Worm (Caenorhabditis elegans): ENCODE results near the gene mttu-1.

Gene mttu-1

ce11 chrIV:11296787-11297186 lies at the start of gene mttu-1:
Gene mttu-1, minus strand, starts transcription at chrIV:11296887.
- TF ChIP-seq ceh-45 (GFP tag; IDR thresholded peaks at IDR 0.05): no peak
- no peak for TF ChIP-seq pros-1 (tag; optimal IDR thresholded peaks at IDR 0.05)
- no peak for TF ChIP-seq pha-2 (tag; optimal IDR thresholded peaks at IDR 0.05)

DNA sequence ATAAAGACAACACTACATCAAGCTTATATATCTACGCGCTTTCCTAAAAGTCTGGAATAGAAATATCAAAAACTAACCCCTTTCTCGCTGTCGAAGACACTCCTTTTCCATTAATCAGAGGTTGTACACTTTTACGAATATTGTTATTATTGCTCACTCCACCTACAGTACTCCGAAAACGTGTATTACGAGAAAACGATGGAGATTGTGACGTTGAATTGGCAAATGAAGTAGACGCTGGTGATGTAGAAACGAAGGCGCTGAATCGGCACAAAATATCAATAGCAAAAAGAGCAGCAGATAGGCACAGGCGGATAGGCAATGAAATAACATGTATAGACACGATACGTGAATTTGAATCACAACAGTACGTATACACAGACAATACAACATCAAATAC lies 47.6 kb upstream of the mttu-1 start:
- TF ChIP-seq ceh-19 (GFP tag; optimal IDR thresholded peaks at IDR 0.05) (no peak), sox-4 (tag; optimal IDR thresholded peaks at IDR 0.05) (no peak), madf-2 (tag; optimal IDR thresholded peaks at IDR 0.05) (no peak), Y22D7AL.16 (tag; optimal IDR thresholded peaks at IDR 0.05) (no peak), ttx-3 (tag; optimal IDR thresholded peaks at IDR 0.05) (no peak)

DNA sequence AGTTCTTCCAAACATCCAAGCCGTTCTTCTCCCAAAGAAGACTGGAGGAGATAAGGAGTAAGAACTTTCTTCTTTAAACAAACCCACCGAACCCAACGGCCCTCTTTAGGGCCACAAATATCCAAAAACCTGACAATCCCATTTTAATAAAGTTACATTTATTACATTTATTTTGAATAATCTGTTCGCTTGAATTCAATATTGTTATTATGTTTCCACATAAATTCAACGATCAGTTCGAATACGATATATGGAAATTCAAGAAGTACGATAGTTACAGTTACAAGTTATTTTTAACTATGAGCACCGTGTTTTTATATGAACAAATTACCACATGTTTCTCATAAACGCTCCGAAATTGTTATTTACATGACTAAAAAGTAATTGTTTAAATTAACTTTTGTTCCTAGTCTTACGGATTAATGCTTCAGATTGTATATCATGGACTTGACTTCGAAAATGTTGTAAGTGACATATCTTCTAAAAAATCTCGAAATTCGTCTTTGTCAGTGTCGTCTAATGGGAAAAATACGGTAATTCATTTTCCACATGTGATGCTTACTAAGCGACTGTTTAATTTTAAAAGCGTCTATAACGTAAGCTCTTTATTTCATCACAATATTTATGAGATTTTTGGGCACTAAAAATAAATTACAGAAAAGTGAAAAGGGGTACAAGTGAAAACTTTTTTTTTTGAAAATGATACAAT lies 44.2 kb upstream of the mttu-1 start:
- TF ChIP-seq nhr-232 (tag; optimal IDR thresholded peaks at IDR 0.05) (no peak), ceh-22 (tag; optimal IDR thresholded peaks at IDR 0.05) (no peak), hlh-30 (tag; optimal IDR thresholded peaks at IDR 0.05; ENCODE audit: insufficient read depth) (no peak), sox-4 (tag; optimal IDR thresholded peaks at IDR 0.05) (no peak), elt-2 (tag; optimal IDR thresholded peaks at IDR 0.05) (no peak), C38D4.7 (GFP tag; optimal IDR thresholded peaks at IDR 0.05) (no peak), ceh-24 (tag; optimal IDR thresholded peaks at IDR 0.05) (no peak), F13H6.1 (tag; optimal IDR thresholded peaks at IDR 0.05) (no peak), odd-2 (tag; optimal IDR thresholded peaks at IDR 0.05) (no peak), pha-2 (tag; optimal IDR thresholded peaks at IDR 0.05) (no peak), ceh-2 (tag; optimal IDR thresholded peaks at IDR 0.05) (no peak), tbx-2 (tag; optimal IDR thresholded peaks at IDR 0.05) (no peak), pat-9 (tag; optimal IDR thresholded peaks at IDR 0.05) (no peak), dve-1 (tag; optimal IDR thresholded peaks at IDR 0.05) (no peak), ttx-3 (tag; optimal IDR thresholded peaks at IDR 0.05) (no peak), sdc-2 (tag; optimal IDR thresholded peaks at IDR 0.05) (no peak)

ce11 chrIV:11337021-11337420 lies 40.3 kb upstream of the mttu-1 start, which contains the start of gene F54E12.2:
Gene F54E12.2, minus strand, starts transcription at chrIV:11337184.
- TF ChIP-seq fax-1 (tag; optimal IDR thresholded peaks at IDR 0.05): no peak
- no peak for TF ChIP-seq ceh-45 (GFP tag; IDR thresholded peaks at IDR 0.05)
- TF ChIP-seq ceh-31 (tag; optimal IDR thresholded peaks at IDR 0.05): no peak
- TF ChIP-seq nhr-232 (tag; optimal IDR thresholded peaks at IDR 0.05): no peak
- TF ChIP-seq nhr-11 (tag; optimal IDR thresholded peaks at IDR 0.05): no peak
- no peak for TF ChIP-seq T23F11.4 (GFP tag; optimal IDR thresholded peaks at IDR 0.05)
- TF ChIP-seq eyg-1 (tag; optimal IDR thresholded peaks at IDR 0.05): no peak
- no peak for TF ChIP-seq ttx-3 (tag; optimal IDR thresholded peaks at IDR 0.05)
- TF ChIP-seq odd-2 (tag; optimal IDR thresholded peaks at IDR 0.05): no peak
- TF ChIP-seq K09A11.1 (tag; optimal IDR thresholded peaks at IDR 0.05; ENCODE audit: insufficient read depth): no peak
- no peak for TF ChIP-seq hlh-8 (tag; optimal IDR thresholded peaks at IDR 0.05)
- no peak for TF ChIP-seq dmd-4 (tag; optimal IDR thresholded peaks at IDR 0.05; ENCODE audit: borderline replicate concordance)
- TF ChIP-seq elt-2 (tag; optimal IDR thresholded peaks at IDR 0.05): no peak
- TF ChIP-seq rnt-1 (tag; optimal IDR thresholded peaks at IDR 0.05): no peak
- TF ChIP-seq C38D4.7 (GFP tag; optimal IDR thresholded peaks at IDR 0.05): no peak

DNA sequence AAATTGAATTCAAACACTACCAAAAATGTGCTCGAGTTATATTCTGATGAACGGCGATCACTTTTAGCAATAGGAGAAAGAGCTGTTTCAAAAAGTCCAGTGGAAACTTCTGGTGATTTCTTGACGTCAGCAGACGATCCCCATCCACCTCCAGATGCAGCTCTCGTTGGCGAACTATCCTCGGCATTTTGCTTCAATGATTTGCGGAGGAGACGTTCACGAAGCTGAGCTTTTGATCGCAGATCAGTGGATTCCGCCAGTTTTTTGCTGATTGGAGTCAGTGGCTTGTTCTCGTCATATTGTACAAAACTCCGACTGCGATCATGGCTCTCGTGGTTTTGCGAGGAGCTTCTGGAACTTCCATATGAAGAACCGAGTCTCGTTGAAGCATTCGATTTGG lies 39.5 kb upstream of the mttu-1 start:
- TF ChIP-seq hlh-13 (GFP tag; optimal IDR thresholded peaks at IDR 0.05) (no peak), madf-2 (tag; optimal IDR thresholded peaks at IDR 0.05) (no peak), ets-4 (tag; optimal IDR thresholded peaks at IDR 0.05) (no peak), sox-4 (tag; optimal IDR thresholded peaks at IDR 0.05) (no peak), ceh-9 (tag; optimal IDR thresholded peaks at IDR 0.05) (no peak), pros-1 (tag; optimal IDR thresholded peaks at IDR 0.05) (no peak), lim-6 (tag; optimal IDR thresholded peaks at IDR 0.05) (no peak), pha-4 (tag; optimal IDR thresholded peaks at IDR 0.05) (no peak)

Data from whole organism, late embryonic.